Worm (Caenorhabditis elegans): ENCODE data around the gene R01H10.4.
"Not testable (repeated sequence)": the region's sequence is repeated elsewhere in the genome, so short reads cannot be mapped to it uniquely, and the experiment has no call there.

ce11 chrIII:10266824-10267223 is 12.2 kb downstream of the R01H10.4 start, which contains the start of gene inpp-4B:
- TF ChIP-seq ref-1 (GFP tag; conservative IDR thresholded peaks at IDR 0.05); ztf-23 (GFP tag; IDR thresholded peaks at IDR 0.05): not testable (repeated sequence)
